Fruit fly (Drosophila melanogaster) whole organism, embryonic: ENCODE data around the gene Snup.

Experiments used
- Abd-B ChIP-seq: fragments of 200-800 bp; sonication (Bioruptor generic); optimal IDR thresholded peaks from 2 replicates; lab custom pipeline; 2018; ENCODE audit warnings: missing biosample characterization, mild to moderate bottlenecking, missing genetic modification characterization, moderate library complexity
- B-H1 ChIP-seq: fragments of 200-800 bp; sonication (Bioruptor generic); IDR thresholded peaks from 3 replicates; pipeline ENCODE4 v1.3.6; 2022; ENCODE audit warnings: missing biosample characterization, missing genetic modification characterization
- Bteb2 ChIP-seq: fragments of 200-800 bp; sonication (Bioruptor generic); optimal IDR thresholded peaks from 2 replicates; lab custom pipeline; 2016; ENCODE audit warnings: missing biosample characterization, missing genetic modification characterization
- CG10543 ChIP-seq: fragments of 200-800 bp; sonication (Bioruptor generic); optimal IDR thresholded peaks from 3 replicates; lab custom pipeline; 2017; ENCODE audit warnings: missing biosample characterization, mild to moderate bottlenecking, missing genetic modification characterization, moderate library complexity
- CG11398 ChIP-seq: fragments of 200-800 bp; sonication (Bioruptor generic); optimal IDR thresholded peaks from 2 replicates; lab custom pipeline; 2016; ENCODE audit warnings: missing biosample characterization, missing genetic modification characterization
- CG11695 ChIP-seq: fragments of 200-800 bp; sonication (Bioruptor generic); IDR thresholded peaks from 3 replicates; pipeline ENCODE4 v1.3.6; 2022; ENCODE audit warnings: missing biosample characterization, missing genetic modification characterization
- CG12744 ChIP-seq: fragments of 200-800 bp; sonication (Bioruptor generic); optimal IDR thresholded peaks from 2 replicates; lab custom pipeline; 2016; ENCODE audit warnings: missing biosample characterization, missing genetic modification characterization
- CG1529 ChIP-seq: fragments of 200-800 bp; sonication (Bioruptor generic); optimal IDR thresholded peaks from 3 replicates; lab custom pipeline; 2018; ENCODE audit warnings: missing biosample characterization, missing genetic modification characterization
- CG18764 ChIP-seq: fragments of 200-800 bp; sonication (Bioruptor generic); optimal IDR thresholded peaks from 3 replicates; lab custom pipeline; 2016; ENCODE audit warnings: missing biosample characterization, missing genetic modification characterization
- CG2120 ChIP-seq: fragments of 200-800 bp; sonication (Bioruptor generic); optimal IDR thresholded peaks from 3 replicates; lab custom pipeline; 2016; ENCODE audit warnings: missing biosample characterization, missing genetic modification characterization
- CG2875 ChIP-seq: fragments of 200-800 bp; sonication (Bioruptor generic); optimal IDR thresholded peaks from 2 replicates; lab custom pipeline; 2017; ENCODE audit warnings: missing biosample characterization, mild to moderate bottlenecking, missing genetic modification characterization, missing genetic modification reagents
- CG32532 ChIP-seq: fragments of 200-800 bp; sonication (Bioruptor generic); IDR thresholded peaks from 2 replicates; pipeline ENCODE4 v1.3.6; 2022; ENCODE audit warnings: missing biosample characterization, missing genetic modification characterization
- CG3726 ChIP-seq: fragments of 200-800 bp; sonication (Bioruptor generic); IDR thresholded peaks from 3 replicates; pipeline ENCODE4, ENCODE4 v1.3.6; 2022; ENCODE audit warnings: missing biosample characterization, missing genetic modification characterization
- CG3995 ChIP-seq: fragments of 200-800 bp; sonication (Bioruptor generic); optimal IDR thresholded peaks from 3 replicates; lab custom pipeline; 2016; ENCODE audit warnings: missing biosample characterization, missing genetic modification characterization
- CG5245 ChIP-seq: fragments of 200-800 bp; sonication (Bioruptor generic); optimal IDR thresholded peaks from 3 replicates; lab custom pipeline; 2016; ENCODE audit warnings: missing biosample characterization, missing genetic modification characterization
- CG6791 ChIP-seq: fragments of 200-800 bp; sonication (Bioruptor generic); IDR thresholded peaks from 3 replicates; pipeline ENCODE4 v1.3.6; 2022; ENCODE audit warnings: missing biosample characterization, missing genetic modification characterization; ENCODE audit not compliant: partially characterized antibody
- CG7372 ChIP-seq: fragments of 200-800 bp; sonication (Bioruptor generic); IDR thresholded peaks from 2 replicates; pipeline ENCODE4 v1.3.6; 2022; ENCODE audit warnings: missing biosample characterization, missing genetic modification characterization
- CG7556 ChIP-seq: fragments of 200-800 bp; sonication (Bioruptor generic); optimal IDR thresholded peaks from 2 replicates; lab custom pipeline; 2017; ENCODE audit warnings: missing biosample characterization, mild to moderate bottlenecking, missing genetic modification characterization
- CG7786 ChIP-seq: fragments of 200-800 bp; sonication (Bioruptor generic); optimal IDR thresholded peaks from 2 replicates; lab custom pipeline; 2016; ENCODE audit warnings: missing biosample characterization, missing genetic modification characterization
- CG8765 ChIP-seq: fragments of 200-800 bp; sonication (Bioruptor generic); IDR thresholded peaks from 2 replicates; pipeline ENCODE4 v1.3.6; 2022; ENCODE audit warnings: missing biosample characterization, missing genetic modification characterization
- CG9876 ChIP-seq: fragments of 200-800 bp; sonication (Bioruptor generic); optimal IDR thresholded peaks from 2 replicates; lab custom pipeline; 2016; ENCODE audit warnings: missing biosample characterization, missing genetic modification characterization
- Dbx ChIP-seq: fragments of 200-800 bp; sonication (Bioruptor generic); IDR thresholded peaks from 3 replicates; pipeline ENCODE4 v1.3.6; 2022; ENCODE audit warnings: missing biosample characterization, missing genetic modification characterization
- Dip2 ChIP-seq: fragments of 200-800 bp; sonication (Bioruptor generic); IDR thresholded peaks from 2 replicates; pipeline ENCODE4 v1.3.6; 2022; ENCODE audit warnings: missing biosample characterization, missing genetic modification characterization
- Dp ChIP-seq: fragments of 200-800 bp; sonication (Bioruptor generic); optimal IDR thresholded peaks from 2 replicates; lab custom pipeline; 2018; ENCODE audit warnings: missing biosample characterization, mild to moderate bottlenecking, missing genetic modification characterization, moderate library complexity
- H15 ChIP-seq: fragments of 200-800 bp; sonication (Bioruptor generic); IDR thresholded peaks from 3 replicates; pipeline ENCODE4 v1.3.6; 2022; ENCODE audit warnings: missing biosample characterization, missing genetic modification characterization
- HHEX ChIP-seq: fragments of 200-800 bp; sonication (Bioruptor generic); optimal IDR thresholded peaks from 3 replicates; lab custom pipeline; 2017; ENCODE audit warnings: missing biosample characterization, mild to moderate bottlenecking, missing genetic modification characterization, missing genetic modification reagents
- HLH3B ChIP-seq: fragments of 200-800 bp; sonication (Bioruptor generic); IDR thresholded peaks from 2 replicates; pipeline ENCODE4 v1.3.6; 2022; ENCODE audit warnings: missing biosample characterization, missing genetic modification characterization
- Lpt ChIP-seq: fragments of >200 bp; optimal IDR thresholded peaks from 2 replicates; lab custom pipeline; 2018; ENCODE audit warnings: missing biosample characterization, missing genetic modification characterization
- Mad ChIP-seq: fragments of 200-800 bp; sonication (Bioruptor generic); optimal IDR thresholded peaks from 2 replicates; lab custom pipeline; 2016; ENCODE audit warnings: missing biosample characterization, missing genetic modification characterization
- Poxn ChIP-seq: fragments of 200-800 bp; sonication (Bioruptor generic); IDR thresholded peaks from 2 replicates; pipeline ENCODE4 v1.3.6; 2022; ENCODE audit warnings: missing biosample characterization, missing genetic modification characterization
- Sox102F ChIP-seq: fragments of 200-800 bp; sonication (Bioruptor generic); optimal IDR thresholded peaks from 2 replicates; lab custom pipeline; 2018; ENCODE audit warnings: missing biosample characterization, mild to moderate bottlenecking, missing genetic modification characterization, moderate library complexity
- abd-A ChIP-seq: fragments of 200-800 bp; sonication (Bioruptor generic); optimal IDR thresholded peaks from 3 replicates; lab custom pipeline; 2019; ENCODE audit warnings: missing biosample characterization, mild to moderate bottlenecking, missing genetic modification characterization, moderate library complexity
- ase ChIP-seq: fragments of 200-800 bp; sonication (Bioruptor generic); IDR thresholded peaks from 3 replicates; pipeline ENCODE4 v1.3.6; 2022; ENCODE audit warnings: missing biosample characterization, missing genetic modification characterization
- chm ChIP-seq: fragments of 200-800 bp; sonication (Bioruptor generic); IDR thresholded peaks from 2 replicates; pipeline ENCODE4 v1.3.6; 2022; ENCODE audit warnings: missing biosample characterization, missing genetic modification characterization
- esg ChIP-seq: fragments of 200-800 bp; sonication (Bioruptor generic); conservative IDR thresholded peaks from 2 replicates; pipeline ENCODE4 v1.3.6; 2022; ENCODE audit warnings: missing biosample characterization, missing genetic modification characterization
- ftz-f1 ChIP-seq: fragments of 200-800 bp; sonication (Bioruptor generic); optimal IDR thresholded peaks from 2 replicates; lab custom pipeline; 2016; ENCODE audit warnings: missing biosample characterization, missing genetic modification characterization
- gcm2 ChIP-seq: fragments of 200-800 bp; sonication (Bioruptor generic); optimal IDR thresholded peaks from 2 replicates; lab custom pipeline; 2016; ENCODE audit warnings: missing biosample characterization, missing genetic modification characterization
- gem ChIP-seq: fragments of 200-800 bp; sonication (Bioruptor generic); optimal IDR thresholded peaks from 2 replicates; lab custom pipeline; 2019; ENCODE audit warnings: missing biosample characterization, mild to moderate bottlenecking, missing genetic modification characterization, moderate library complexity
- jing ChIP-seq: fragments of 200-800 bp; sonication (Bioruptor generic); optimal IDR thresholded peaks from 2 replicates; lab custom pipeline; 2018; ENCODE audit warnings: missing biosample characterization, mild to moderate bottlenecking, missing genetic modification characterization
- ken ChIP-seq: fragments of 200-800 bp; sonication (Bioruptor generic); IDR thresholded peaks from 3 replicates; pipeline ENCODE4 v1.3.6; 2022; ENCODE audit warnings: missing biosample characterization, missing genetic modification characterization
- kni ChIP-seq: fragments of 200-800 bp; sonication (Bioruptor generic); optimal IDR thresholded peaks from 3 replicates; lab custom pipeline; 2017; ENCODE audit warnings: mild to moderate bottlenecking, missing biosample characterization, missing genetic modification reagents, missing genetic modification characterization
- lmd ChIP-seq: fragments of 200-800 bp; sonication (Bioruptor generic); IDR thresholded peaks from 2 replicates; pipeline ENCODE4 v1.3.6; 2022; ENCODE audit warnings: missing biosample characterization, missing genetic modification characterization
- scrt ChIP-seq: fragments of 200-800 bp; sonication (Bioruptor generic); optimal IDR thresholded peaks from 2 replicates; lab custom pipeline; 2018; ENCODE audit warnings: missing biosample characterization, mild to moderate bottlenecking, missing genetic modification characterization, moderate library complexity
- seq ChIP-seq: fragments of 200-800 bp; sonication (Bioruptor generic); IDR thresholded peaks from 2 replicates; pipeline ENCODE4 v1.3.6; 2022; ENCODE audit warnings: missing biosample characterization, missing genetic modification characterization
- so ChIP-seq: fragments of 200-800 bp; sonication (Bioruptor generic); IDR thresholded peaks from 3 replicates; pipeline ENCODE4 v1.3.6; 2022; ENCODE audit warnings: missing biosample characterization, missing genetic modification characterization
- tgo ChIP-seq: fragments of 200-800 bp; sonication (Bioruptor generic); IDR thresholded peaks from 3 replicates; pipeline ENCODE4 v1.3.6; 2022; ENCODE audit warnings: missing biosample characterization, missing genetic modification characterization
- tna ChIP-seq: fragments of 200-800 bp; sonication (Bioruptor generic); IDR thresholded peaks from 2 replicates; pipeline ENCODE4 v1.3.6; 2022; ENCODE audit warnings: missing biosample characterization, missing genetic modification characterization; ENCODE audit not compliant: partially characterized antibody
- toy ChIP-seq: fragments of 200-800 bp; sonication (Bioruptor generic); IDR thresholded peaks from 2 replicates; pipeline ENCODE4 v1.3.6; 2022; ENCODE audit warnings: missing biosample characterization, missing genetic modification characterization
- ttk ChIP-seq: fragments of 200-800 bp; sonication (Bioruptor generic); IDR thresholded peaks from 2 replicates; pipeline ENCODE4 v2.1.2; 2022; ENCODE audit warnings: missing biosample characterization, missing genetic modification characterization
- vnd ChIP-seq: fragments of 200-800 bp; sonication (Bioruptor generic); IDR thresholded peaks from 3 replicates; pipeline ENCODE4 v1.3.6; 2022; ENCODE audit warnings: missing biosample characterization, missing genetic modification characterization; ENCODE audit not compliant: partially characterized antibody
- vvl ChIP-seq: fragments of 200-800 bp; sonication (Bioruptor generic); IDR thresholded peaks from 2 replicates; pipeline ENCODE4 v1.3.6; 2022; ENCODE audit warnings: missing biosample characterization, missing genetic modification characterization
- yki ChIP-seq: fragments of >200 bp; optimal IDR thresholded peaks from 3 replicates; lab custom pipeline; 2018

The Snup gene

dm6 chr3L:2631406-2631805, 20.5 kb upstream of the Snup start, which contains the start of the genes CG42245 and MEP-1 (continued):
- TF ChIP-seq HHEX (GFP tag; lab: Kevin White, UChicago) (peak; percentile 48), Lpt (GFP tag; lab: Kevin White, UChicago) (no peak), CG10543 (GFP tag; lab: Kevin White, UChicago) (peak; percentile 45), HLH3B (GFP tag; lab: Robert Waterston, UW) (no peak), toy (GFP tag; lab: Robert Waterston, UW) (no peak), yki (lab: Kevin White, UChicago) (no peak), ftz-f1 (GFP tag; lab: Kevin White, UChicago) (peak; percentile 30), Sox102F (GFP tag; lab: Kevin White, UChicago) (peak; percentile 40), CG2875 (GFP tag; lab: Kevin White, UChicago) (no peak), CG3726 (GFP tag; lab: Robert Waterston, UW) (no peak), gem (tag; lab: Kevin White, UChicago) (peak; percentile 53), ken (no peak), CG5245 (GFP tag; lab: Kevin White, UChicago) (peak; percentile 26), CG8765 (GFP tag; lab: Robert Waterston, UW) (no peak), seq (GFP tag; lab: Robert Waterston, UW) (peak; percentile 8; the same call in 1 of the 2 replicates), CG6791 (GFP tag; lab: Robert Waterston, UW) (peak; percentile 71), CG12744 (GFP tag; lab: Kevin White, UChicago) (peak; percentile 7), vnd (GFP tag; lab: Robert Waterston, UW) (peak; percentile 48; the same call in 1 of the 3 replicates), scrt (GFP tag; lab: Kevin White, UChicago) (peak; percentile 2), CG18764 (GFP tag; lab: Kevin White, UChicago) (peak; percentile 38), ttk (no peak), tna (GFP tag; lab: Robert Waterston, UW) (0 out of 2 replicates have a peak, but pooled peaks have one; percentile 61), gcm2 (peak; percentile 61), CG32532 (peak; percentile 23; the same call in 1 of the 2 replicates), CG7372 (GFP tag; lab: Robert Waterston, UW) (no peak), CG11398 (GFP tag; lab: Kevin White, UChicago) (peak; percentile 37), CG1529 (GFP tag; lab: Kevin White, UChicago) (peak; percentile 24), Dbx (GFP tag; lab: Robert Waterston, UW) (peak; percentile 22; the same call in 1 of the 3 replicates), Dp (GFP tag; lab: Kevin White, UChicago) (peak; percentile 72), CG3995 (GFP tag; lab: Kevin White, UChicago) (peak; percentile 34), Abd-B (peak; percentile 32), abd-A (no peak), tgo (GFP tag; lab: Robert Waterston, UW) (no peak; the same call in 2 of the 3 replicates), so (GFP tag; lab: Robert Waterston, UW) (0 out of 3 replicates have a peak, but pooled peaks have one; percentile 12), H15 (GFP tag; lab: Robert Waterston, UW) (no peak), esg (GFP tag; lab: Robert Waterston, UW) (no peak), kni (no peak), vvl (GFP tag; lab: Robert Waterston, UW) (peak; percentile 68; the same call in 1 of the 2 replicates), CG9876 (GFP tag; lab: Kevin White, UChicago) (no peak), Poxn (GFP tag; lab: Robert Waterston, UW) (no peak), Mad (GFP tag; lab: Kevin White, UChicago) (peak; percentile 54), CG2120 (GFP tag; lab: Kevin White, UChicago) (peak; percentile 73), CG7556 (GFP tag; lab: Kevin White, UChicago) (peak; percentile 11), jing (no peak), B-H1 (GFP tag; lab: Robert Waterston, UW) (no peak), Dip2 (GFP tag; lab: Robert Waterston, UW) (no peak), Bteb2 (GFP tag; lab: Kevin White, UChicago) (peak; percentile 70), chm (GFP tag; lab: Robert Waterston, UW) (no peak), CG11695 (GFP tag; lab: Robert Waterston, UW) (no peak), lmd (no peak; the same call in 1 of the 2 replicates), CG7786 (peak; percentile 44), ase (GFP tag; lab: Robert Waterston, UW) (no peak)
